Worm (Caenorhabditis elegans) whole organism, late embryonic: ENCODE measurements around the gene F15H10.9.

Source experiments
- ama-1 ChIP-seq: fragments of 150-350 bp; optimal IDR thresholded peaks from 2 replicates; lab custom pipeline; 2014
- ceh-14 ChIP-seq: sonication (generic microtip); optimal IDR thresholded peaks from 2 replicates; lab custom pipeline; 2016; ENCODE audit warnings: missing genotype, missing genetic modification characterization, missing compliant biosample characterization
- ceh-24 ChIP-seq: sonication (generic microtip); optimal IDR thresholded peaks from 2 replicates; lab custom pipeline; 2016; ENCODE audit warnings: mild to moderate bottlenecking, missing genetic modification characterization, missing compliant biosample characterization
- ceh-34 ChIP-seq: sonication (generic microtip); optimal IDR thresholded peaks from 2 replicates; lab custom pipeline; 2016; ENCODE audit warnings: mild to moderate bottlenecking, missing genetic modification characterization, missing compliant biosample characterization
- ceh-9 ChIP-seq: sonication (generic microtip); optimal IDR thresholded peaks from 2 replicates; lab custom pipeline; 2016; ENCODE audit warnings: mild to moderate bottlenecking, missing genetic modification characterization, inconsistent platforms, missing compliant biosample characterization
- dmd-4 ChIP-seq: sonication (generic microtip); optimal IDR thresholded peaks from 2 replicates; lab custom pipeline; 2016; ENCODE audit warnings: borderline replicate concordance, missing genetic modification characterization, missing compliant biosample characterization
- fkh-6 ChIP-seq: sonication (generic microtip); optimal IDR thresholded peaks from 2 replicates; lab custom pipeline; 2016; ENCODE audit warnings: missing genetic modification characterization, missing compliant biosample characterization
- lin-11 ChIP-seq: fragments of 200-800 bp; sonication (Bioruptor generic); optimal IDR thresholded peaks from 2 replicates; lab custom pipeline; 2018; ENCODE audit warnings: mild to moderate bottlenecking, missing genetic modification characterization, missing compliant biosample characterization
- odd-2 ChIP-seq: sonication (generic microtip); optimal IDR thresholded peaks from 2 replicates; lab custom pipeline; 2017; ENCODE audit warnings: antibody characterized with exemption, mild to moderate bottlenecking, missing genetic modification characterization, missing compliant biosample characterization
- pha-4 ChIP-seq: fragments of 150-350 bp; optimal IDR thresholded peaks from 2 replicates; lab custom pipeline; 2018; ENCODE audit warnings: missing biosample characterization, missing genetic modification reagents, missing genetic modification characterization
- tbx-7 ChIP-seq: sonication (generic microtip); optimal IDR thresholded peaks from 2 replicates; lab custom pipeline; 2016; ENCODE audit warnings: missing genotype, missing genetic modification characterization, missing compliant biosample characterization
- unc-55 ChIP-seq: sonication (generic microtip); optimal IDR thresholded peaks from 2 replicates; lab custom pipeline; 2017; ENCODE audit warnings: missing biosample characterization, missing genetic modification reagents, missing genetic modification characterization
- unc-86 ChIP-seq: sonication (generic microtip); optimal IDR thresholded peaks from 2 replicates; lab custom pipeline; 2016; ENCODE audit warnings: missing genetic modification characterization, missing compliant biosample characterization

The F15H10.9 gene

DNA sequence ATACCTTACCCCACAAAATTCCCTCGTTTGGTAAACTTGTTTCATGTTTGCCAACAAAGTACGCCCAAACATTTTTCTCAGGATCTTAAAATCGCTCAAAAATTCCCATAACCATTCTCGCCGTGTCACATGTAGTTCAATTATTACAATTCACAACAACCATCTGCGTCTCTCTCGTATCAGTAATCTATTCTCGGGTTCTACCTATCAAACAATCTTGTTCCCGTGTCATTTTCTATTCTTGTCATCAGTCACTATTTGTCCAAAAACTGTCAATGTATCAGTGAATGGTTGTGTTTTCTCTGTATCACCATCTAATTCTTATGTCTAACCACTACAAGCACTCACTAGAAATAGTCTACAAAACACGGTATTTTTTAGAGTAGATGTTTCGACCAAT, 43.3 kb downstream of the F15H10.9 start:
- TF ChIP-seq ama-1 (lab: Kevin White, UChicago) (no peak), fkh-6 (tag; lab: Kevin White, UChicago) (no peak), dmd-4 (tag; lab: Kevin White, UChicago) (no peak), ceh-9 (tag; lab: Kevin White, UChicago) (no peak), lin-11 (tag; lab: Kevin White, UChicago) (no peak), ceh-14 (no peak), ceh-34 (tag; lab: Kevin White, UChicago) (no peak)

DNA sequence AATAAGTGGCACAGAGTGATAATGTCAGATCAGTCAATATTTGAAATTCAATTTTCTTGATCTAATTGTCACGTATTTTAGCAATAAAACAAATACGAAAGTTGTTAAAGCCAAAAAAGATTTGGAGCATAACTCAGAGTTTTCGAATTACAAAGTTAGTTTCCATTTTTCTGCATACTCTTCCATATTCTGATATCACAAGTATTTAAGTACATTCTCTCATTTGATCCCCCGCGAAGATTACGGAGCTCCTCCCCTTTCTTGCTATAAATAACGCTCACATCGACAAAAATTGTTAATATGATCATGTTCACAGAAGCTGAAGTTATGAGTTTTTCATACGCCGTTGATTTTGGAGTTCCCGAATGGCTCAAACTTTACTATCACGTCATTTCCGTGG, 46.3 kb downstream of the F15H10.9 start, which contains the start of gene sri-20:
sri-20 (plus strand) TSS at position 301 of the 400 bp plus-strand sequence.
- TF ChIP-seq fkh-6 (tag; lab: Kevin White, UChicago), result no peak
- TF ChIP-seq ceh-9 (tag; lab: Kevin White, UChicago), result no peak
- TF ChIP-seq pha-4 (tag; lab: Kevin White, UChicago), result no peak
- TF ChIP-seq unc-86 (tag; lab: Kevin White, UChicago), result no peak
- no peak for TF ChIP-seq unc-55

DNA sequence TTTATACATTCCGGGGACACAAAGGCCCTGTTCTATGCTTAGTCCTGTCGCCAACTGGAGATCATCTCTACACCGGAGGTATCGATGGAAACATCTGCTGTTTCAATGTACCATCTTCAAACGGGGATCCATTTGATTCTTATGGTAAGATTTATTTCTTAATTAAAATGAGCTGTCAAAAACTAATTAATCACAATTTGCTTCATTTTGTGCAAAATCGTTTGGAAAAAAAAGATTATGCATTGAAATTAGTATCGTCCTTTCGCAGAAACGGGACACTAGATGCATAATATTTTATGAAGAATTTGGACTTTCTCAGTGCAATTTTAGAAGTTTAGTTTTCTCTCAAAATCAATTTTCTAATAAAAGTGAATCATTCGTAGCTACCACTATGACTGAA, 50.7 kb downstream of the F15H10.9 start:
- TF ChIP-seq tbx-7 (tag; lab: Kevin White, UChicago) (no peak), ceh-24 (no peak), odd-2 (tag; lab: Kevin White, UChicago) (no peak)
- TF ChIP-seq, all 69 proteins: peak for 0
